Fruit fly (Drosophila melanogaster) whole organism, larva: ENCODE data around the gene CG44271.

Source experiments
- noc ChIP-seq: fragments of 200-800 bp; sonication (Bioruptor generic); optimal IDR thresholded peaks from 3 replicates; lab custom pipeline; 2019; ENCODE audit warnings: missing biosample characterization, mild to moderate bottlenecking, missing genetic modification characterization, moderate library complexity

The CG44271 gene

DNA sequence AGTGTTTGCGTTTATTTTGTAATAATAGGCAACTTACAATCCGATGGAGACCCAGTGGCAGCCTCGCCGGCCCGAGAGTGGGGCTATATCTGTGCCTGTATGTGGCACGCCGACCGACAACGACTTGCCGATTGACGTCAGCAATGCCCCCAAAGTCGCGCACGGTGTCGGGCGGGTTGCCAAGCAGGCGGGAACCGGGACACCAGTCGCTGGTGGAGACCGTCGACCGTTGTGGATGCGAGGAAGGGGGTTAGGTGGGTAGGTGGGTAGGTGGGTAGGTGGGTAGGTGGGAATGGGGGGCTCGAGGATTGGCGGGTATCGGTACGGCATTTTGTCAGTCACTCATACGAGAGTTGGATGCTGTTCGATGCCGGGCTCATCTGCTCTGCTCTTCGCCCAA is 3.3 kb upstream of the CG44271 start:
- TF ChIP-seq noc (tag; lab: Kevin White, UChicago): no peak

DNA sequence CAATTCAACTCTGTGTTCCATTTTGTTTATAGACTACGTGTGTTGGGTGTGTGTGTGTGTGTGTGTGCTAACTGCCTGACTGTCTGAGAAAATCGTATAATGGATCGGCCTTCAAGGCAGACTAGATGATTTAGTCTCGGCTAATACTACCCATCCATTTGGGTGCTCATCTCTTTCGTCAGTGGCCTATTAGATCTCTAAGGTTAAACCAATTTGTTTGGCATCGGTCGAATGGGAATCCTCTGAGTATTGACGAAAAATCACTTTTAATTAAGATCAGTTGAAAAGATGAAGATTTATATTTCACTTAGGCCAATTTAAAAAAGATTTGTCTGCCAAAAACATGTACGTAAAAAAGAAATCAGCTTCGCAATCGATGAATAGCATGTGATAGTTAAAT is 2.2 kb downstream of the CG44271 start, which contains the start of gene CG31910:
CG31910 (minus strand) TSS at position 101 of the 400 bp plus-strand sequence.
- no peak for TF ChIP-seq noc (tag; lab: Kevin White, UChicago)

DNA sequence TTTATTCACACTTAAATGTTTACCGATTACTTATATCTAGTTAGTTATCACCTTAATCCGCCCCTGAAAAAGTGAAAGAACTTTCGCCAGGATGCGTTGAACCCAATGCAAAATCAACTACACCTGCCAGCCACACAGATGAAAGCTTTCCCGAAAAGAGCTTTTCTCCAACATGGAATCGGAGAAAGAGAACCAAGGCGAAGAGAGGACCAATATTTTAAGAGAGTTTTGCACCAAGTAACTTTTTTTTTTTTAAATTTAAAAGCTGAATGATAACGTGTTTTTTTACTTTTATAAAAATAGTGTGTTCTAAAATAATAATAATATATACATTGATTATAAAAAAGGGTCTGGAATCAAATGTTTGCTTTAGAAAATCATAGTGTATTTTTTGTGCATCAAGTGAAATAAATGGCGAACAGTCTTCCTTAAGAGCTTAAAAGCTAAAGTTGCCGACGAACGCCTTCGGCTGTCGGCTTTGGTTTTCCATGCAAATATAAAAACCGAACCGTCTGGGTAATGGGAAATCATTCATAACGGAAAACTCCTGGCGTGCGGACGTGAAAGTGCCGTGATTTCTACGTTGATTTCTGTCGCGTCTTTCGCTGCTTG is 5.6 kb downstream of the CG44271 start, which contains the start of gene meng:
meng (plus strand) TSS at position 523 of the 612 bp plus-strand sequence.
- no peak for TF ChIP-seq noc (tag; lab: Kevin White, UChicago)

DNA sequence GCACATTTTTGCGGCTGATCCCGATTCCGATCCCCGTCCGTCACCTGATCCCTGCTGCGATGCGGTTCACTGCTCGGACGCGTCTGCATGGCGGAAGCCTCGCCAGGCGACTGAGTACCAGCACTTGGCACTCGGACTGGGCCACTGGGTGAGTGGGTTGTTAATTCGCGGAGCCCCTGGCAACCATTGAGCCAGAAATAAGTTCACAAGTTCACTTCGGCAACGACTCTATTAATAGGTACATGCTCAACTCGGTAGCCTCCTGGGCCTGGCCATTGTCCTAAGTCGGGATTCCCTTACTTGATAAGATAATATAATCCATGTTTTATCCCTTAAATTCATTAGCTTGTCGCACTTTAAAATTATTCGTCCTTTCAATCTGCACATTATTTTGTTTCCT is 7.6 kb downstream of the CG44271 start, which contains the start of gene TTLL3A:
TTLL3A (minus strand) TSS at position 101 of the 400 bp plus-strand sequence.
- TF ChIP-seq noc (tag; lab: Kevin White, UChicago): no peak

DNA sequence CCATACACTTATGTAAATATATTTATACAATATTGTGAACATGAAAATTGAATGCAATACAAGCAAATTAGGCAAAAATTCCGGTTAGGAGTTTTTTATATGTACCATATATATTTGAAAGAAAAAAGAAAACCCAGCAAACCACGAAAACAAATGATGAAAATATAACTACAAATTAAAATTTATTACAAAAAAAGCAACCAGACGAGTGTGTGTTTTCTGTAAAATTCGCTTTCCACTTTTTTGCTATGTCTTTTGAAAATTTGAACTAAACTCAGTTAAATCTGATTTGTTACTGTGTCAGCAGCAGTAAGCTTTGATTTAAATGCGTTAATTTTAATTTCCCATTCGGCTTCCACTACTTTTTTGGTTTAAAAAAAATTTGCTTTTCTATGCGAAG is 15.1 kb downstream of the CG44271 start, which contains the start of gene TTLL3B:
TTLL3B (plus strand) TSS at position 301 of the 400 bp plus-strand sequence.
- no peak for TF ChIP-seq noc (tag; lab: Kevin White, UChicago)

DNA sequence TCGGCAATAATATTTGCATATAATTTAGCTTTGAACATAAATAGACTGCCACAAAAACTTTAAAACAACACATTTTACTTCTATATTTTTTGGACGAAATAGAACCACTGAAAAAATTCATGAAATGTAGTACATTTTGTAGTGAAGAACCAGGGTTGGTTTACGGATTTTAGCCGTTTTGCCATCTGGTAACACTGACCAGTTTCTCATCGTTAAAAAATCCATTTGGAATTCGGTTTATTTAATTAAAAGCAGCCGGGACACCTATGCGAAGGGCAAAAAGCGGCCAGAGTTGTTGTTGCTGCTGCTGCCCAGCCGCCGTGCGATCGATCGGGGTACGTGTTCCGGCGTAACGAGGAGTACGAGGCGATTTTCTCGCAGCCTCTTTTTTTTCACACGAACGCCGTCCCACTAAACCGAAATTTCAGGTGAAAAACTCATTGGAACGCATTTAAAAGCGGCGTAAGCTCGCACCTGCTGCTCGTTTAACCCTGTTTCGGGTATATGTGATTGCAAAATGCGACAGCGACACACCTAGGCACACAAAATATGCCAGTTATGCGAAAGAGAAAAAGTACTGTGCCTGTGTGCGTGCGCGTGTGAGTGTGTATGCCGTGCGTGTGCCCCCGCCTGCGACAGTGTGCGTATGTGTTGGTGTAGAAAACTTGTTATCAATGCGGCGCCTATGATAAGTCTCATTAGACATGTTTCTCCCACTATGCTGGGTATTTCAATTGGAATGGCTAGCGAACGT is 23.8 kb downstream of the CG44271 start, which contains the start of gene Liprin-alpha:
Liprin-alpha (plus strand) TSS at position 154 of the 754 bp plus-strand sequence.
- no peak for TF ChIP-seq noc (tag; lab: Kevin White, UChicago)

DNA sequence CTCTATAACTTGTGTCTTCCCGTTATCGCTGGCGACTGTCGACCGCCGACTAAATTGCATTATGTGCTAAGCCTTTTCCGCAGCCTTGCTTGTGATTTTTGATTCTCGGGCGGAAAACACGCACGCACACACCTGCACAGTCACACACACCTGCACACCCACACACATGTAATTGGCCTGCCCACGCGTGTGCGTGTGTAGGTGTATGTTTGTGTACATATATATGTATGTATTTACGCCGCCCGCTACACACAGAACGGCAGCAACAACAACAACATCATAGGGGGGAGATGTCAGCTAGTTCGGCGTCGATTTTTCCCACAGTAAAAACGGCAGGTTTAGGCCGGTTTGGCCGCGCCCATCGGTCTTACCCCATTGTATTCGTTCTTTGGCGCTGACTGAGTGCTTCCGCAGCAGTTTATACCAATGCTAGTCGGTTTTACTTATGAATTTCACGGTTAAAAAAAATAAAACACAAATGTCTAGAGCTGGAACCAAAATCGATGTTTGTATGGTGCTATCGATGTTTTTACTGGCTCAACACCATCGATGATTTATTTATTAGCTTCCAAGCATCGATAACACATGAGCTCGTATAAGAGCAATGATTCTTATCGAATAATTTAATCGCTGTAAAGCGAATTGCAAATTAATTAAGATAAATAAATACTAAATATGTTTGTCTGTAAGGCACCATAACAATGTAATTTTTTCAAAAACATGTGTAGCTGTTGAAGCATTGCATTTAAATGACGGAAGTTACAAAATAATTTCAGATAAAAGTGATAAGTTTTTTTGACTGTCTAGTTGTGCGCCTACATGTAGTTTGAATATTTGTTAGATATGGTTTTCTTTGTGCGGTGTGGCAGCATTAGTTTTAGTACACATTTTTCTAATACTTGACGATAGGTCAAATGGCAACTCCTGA is 24.6 kb downstream of the CG44271 start, which contains the start of gene homer:
homer (minus strand) TSS at position 538 of the 928 bp plus-strand sequence.
- no peak for TF ChIP-seq noc (tag; lab: Kevin White, UChicago)

DNA sequence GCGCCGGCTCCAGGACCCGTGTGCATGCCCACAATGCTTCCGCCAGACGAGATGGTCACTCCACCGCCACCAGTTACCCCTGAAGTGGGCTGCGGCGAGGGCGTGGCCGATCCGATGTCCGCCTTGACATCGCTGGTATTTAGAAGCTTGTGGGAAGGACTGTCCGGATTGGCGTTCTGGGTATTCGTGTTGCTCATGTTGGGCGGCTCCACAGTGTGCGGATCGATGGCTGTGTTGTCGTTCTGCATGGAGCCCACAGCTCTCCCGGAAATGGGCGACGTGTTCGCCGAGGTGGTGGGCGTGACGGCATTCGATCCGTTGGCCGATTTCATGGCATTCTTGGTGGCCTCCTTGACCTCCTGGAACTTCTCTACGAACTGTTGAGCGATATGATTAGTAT is 26.0 kb downstream of the CG44271 start:
- TF ChIP-seq noc (tag; lab: Kevin White, UChicago): no peak

DNA sequence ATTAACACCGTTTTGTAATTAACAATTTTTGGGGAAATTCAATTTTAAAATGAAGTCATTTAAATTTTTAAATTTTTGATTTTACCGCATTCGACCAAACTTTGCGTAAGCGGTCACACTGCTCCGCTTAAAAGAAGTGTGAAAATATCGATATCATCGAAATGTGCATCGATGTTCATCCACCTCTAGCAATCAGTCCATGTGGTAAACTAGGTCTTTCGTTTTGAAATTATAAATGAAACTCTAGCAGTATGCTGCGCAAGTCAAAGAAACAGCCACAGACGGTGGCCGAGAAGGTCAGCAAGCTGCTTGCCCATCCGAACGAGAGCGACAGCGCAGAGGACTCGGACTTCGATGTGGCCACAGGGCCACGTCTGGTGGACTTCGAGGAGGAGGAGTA is 30.3 kb downstream of the CG44271 start, which contains the start of gene Aatf:
Aatf (plus strand) TSS at position 166 of the 400 bp plus-strand sequence.
- TF ChIP-seq noc (tag; lab: Kevin White, UChicago): no peak

DNA sequence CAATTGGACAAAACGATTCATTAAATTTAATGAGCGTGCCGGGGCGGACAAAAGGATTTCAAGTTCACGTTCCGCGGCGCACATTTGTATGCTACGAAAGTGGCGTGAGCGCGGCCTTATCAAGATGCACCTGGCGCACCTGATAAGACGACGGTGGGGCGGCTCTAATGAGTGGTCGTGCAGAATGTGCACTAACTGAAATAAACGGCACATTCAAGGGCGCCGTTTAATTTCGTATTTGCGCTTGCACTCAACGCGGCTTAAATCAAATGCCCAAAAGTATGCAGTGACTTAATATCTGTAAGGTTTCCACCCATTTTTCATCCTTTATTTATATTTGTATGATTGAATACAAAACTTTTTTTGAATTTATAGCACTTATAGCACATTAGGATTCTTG is 30.8 kb downstream of the CG44271 start:
- no peak for TF ChIP-seq noc (tag; lab: Kevin White, UChicago)

DNA sequence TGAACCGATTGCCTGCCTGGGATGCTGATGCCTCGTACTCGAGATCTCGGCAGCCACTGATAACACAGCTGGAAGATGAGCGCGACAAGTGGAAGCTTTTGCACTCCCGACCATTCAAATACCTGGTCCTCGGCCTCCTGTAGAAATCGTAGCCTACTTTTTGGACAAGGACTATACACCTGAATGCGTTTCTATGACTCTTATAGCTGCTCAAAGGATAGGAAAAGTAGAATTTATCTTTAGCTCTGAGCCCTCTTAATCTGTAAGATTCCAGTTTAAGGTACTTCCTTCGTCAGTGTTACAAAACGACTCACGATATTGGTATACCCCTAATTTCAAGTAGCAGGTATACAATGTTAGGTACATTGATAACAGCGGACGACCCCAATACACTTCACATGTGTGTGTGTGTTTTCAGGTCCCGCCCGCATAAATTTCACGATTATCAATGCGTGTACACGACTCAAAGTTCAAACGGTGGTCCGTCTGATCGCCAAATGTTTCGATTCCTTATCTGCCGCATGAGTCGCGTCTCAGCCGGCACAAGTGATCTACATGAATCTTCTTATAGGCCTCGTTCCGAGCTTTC is 31.4 kb downstream of the CG44271 start, which contains the start of gene AkhR:
AkhR (minus strand) TSS at position 5 of the 589 bp plus-strand sequence.
- TF ChIP-seq noc (tag; lab: Kevin White, UChicago): peak; percentile 23

DNA sequence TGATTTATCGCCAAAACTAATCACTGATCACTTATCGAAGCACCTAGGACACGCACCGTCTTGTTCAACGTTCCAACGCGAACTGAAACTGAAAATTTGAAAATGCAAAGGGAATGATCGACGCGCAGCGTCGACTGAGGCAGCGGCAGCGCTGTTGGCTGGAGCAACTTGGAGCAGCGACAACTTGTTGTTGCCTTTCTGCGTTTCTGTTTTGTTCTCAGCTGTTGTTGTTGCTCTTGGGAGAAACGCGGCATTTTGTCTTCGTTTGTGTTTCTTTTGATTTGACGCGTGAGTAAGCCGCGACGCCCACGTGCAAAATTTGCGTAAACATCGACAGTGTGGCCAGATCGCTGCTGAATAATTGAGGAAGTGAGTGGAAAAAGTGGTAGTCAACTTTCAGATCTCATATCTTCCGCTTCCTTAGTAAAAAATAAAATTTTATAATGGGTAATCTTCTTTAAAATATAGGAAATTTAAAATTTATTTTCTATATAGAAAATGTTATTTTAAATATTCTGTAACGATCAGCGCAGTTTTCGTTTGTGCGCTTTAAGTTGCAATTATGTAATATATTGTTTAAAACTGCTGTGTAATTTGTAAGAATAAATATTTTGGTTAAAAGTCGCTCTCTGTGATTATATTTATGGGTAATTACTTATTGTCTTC is 38.6 kb downstream of the CG44271 start, which contains the start of gene Tsp:
Tsp (minus strand) TSS at position 90 of the 666 bp plus-strand sequence.
- TF ChIP-seq noc (tag; lab: Kevin White, UChicago): no peak

DNA sequence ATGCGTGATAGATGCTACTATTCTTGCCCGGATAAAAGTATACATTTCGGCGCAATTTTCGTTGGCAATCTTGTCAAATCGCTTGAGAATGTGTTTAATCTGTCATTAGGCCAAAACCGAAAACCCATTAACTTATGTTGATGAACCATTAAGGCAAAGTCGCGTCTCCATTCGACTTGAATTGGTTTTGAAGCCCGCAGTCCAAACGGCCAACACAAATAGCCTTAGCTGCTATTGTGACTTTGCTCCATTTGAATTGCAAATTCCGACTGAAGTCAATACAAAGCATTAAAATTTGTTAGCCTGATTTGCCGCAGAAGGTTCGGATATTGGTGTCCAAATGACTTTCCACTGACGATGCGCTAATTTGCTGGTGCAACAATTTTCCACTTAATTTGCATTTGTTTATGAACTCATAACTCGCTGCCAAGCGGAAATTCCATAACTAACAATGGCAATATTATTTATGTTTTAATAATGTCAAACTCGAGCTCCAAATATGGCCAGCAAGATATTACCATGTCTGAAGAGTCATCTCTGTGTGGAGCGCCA is 41.3 kb downstream of the CG44271 start:
- TF ChIP-seq noc (tag; lab: Kevin White, UChicago): no peak

DNA sequence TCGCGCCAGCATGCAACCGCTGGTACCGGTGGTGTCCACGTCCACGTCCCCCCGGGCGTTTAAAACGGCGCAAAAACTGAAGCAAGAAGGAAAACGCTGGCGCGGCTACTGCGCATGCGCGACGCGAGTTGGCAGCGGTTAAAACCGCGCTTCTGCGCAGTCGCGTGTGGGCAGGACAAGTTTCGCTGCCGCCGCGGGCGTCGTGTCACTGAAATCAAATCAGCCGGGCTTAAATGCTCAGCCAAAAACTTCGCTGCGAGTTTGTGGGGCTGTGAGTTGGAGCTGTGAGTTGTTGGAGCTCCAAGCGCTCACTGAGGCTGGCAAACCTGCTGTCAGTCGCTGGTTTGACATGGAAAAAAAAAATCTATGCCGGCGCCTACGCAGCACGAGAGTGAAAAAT is 42.6 kb downstream of the CG44271 start:
- TF ChIP-seq noc (tag; lab: Kevin White, UChicago): no peak
